Worm (Caenorhabditis elegans) whole organism, L3 larva: ENCODE measurements around the gene C27A2.7.

Experiments used
- ZK546.5 ChIP-seq: sonication (generic microtip); optimal IDR thresholded peaks from 2 replicates; lab custom pipeline; 2017; ENCODE audit warnings: missing biosample characterization, missing genetic modification characterization
- aly-2 ChIP-seq: fragments of 150-350 bp; optimal IDR thresholded peaks from 2 replicates; lab custom pipeline; 2014; ENCODE audit warnings: missing biosample characterization, missing genetic modification characterization
- ceh-28 ChIP-seq: fragments of 150-350 bp; optimal IDR thresholded peaks from 2 replicates; lab custom pipeline; 2014; ENCODE audit warnings: missing biosample characterization, missing genetic modification reagents, missing genetic modification characterization
- ceh-82 ChIP-seq: fragments of 150-350 bp; optimal IDR thresholded peaks from 2 replicates; lab custom pipeline; 2014; ENCODE audit warnings: missing biosample characterization, missing genetic modification characterization
- ceh-9 ChIP-seq: sonication (generic microtip); optimal IDR thresholded peaks from 2 replicates; lab custom pipeline; 2018; ENCODE audit warnings: missing biosample characterization, missing genetic modification characterization
- daf-12 ChIP-seq: fragments of 150-350 bp; optimal IDR thresholded peaks from 2 replicates; lab custom pipeline; 2014; ENCODE audit warnings: missing biosample characterization, missing genetic modification reagents, missing genetic modification characterization
- egl-27 ChIP-seq: sonication (generic microtip); optimal IDR thresholded peaks from 4 replicates; lab custom pipeline; 2017; ENCODE audit warnings: missing biosample characterization, missing genetic modification reagents, missing genetic modification characterization
- egl-5 ChIP-seq: fragments of 150-350 bp; optimal IDR thresholded peaks from 2 replicates; lab custom pipeline; 2017; ENCODE audit warnings: missing biosample characterization, missing genetic modification reagents, missing genetic modification characterization, inconsistent platforms
- elt-1 ChIP-seq: fragments of 150-350 bp; optimal IDR thresholded peaks from 2 replicates; lab custom pipeline; 2014; ENCODE audit warnings: missing biosample characterization, missing genetic modification characterization
- elt-2 ChIP-seq: sonication (generic microtip); optimal IDR thresholded peaks from 2 replicates; lab custom pipeline; 2016; ENCODE audit warnings: missing genetic modification reagents, mild to moderate bottlenecking, missing genetic modification characterization, missing compliant biosample characterization
- eor-1 ChIP-seq, 2 experiments: fragments of 150-350 bp; optimal IDR thresholded peaks; 2 replicates each; lab custom pipeline; 2014 to 2018; ENCODE audit warnings: missing biosample characterization in 2 of 2, missing genetic modification characterization in 2 of 2
- fkh-2 ChIP-seq: fragments of 150-350 bp; optimal IDR thresholded peaks from 2 replicates; lab custom pipeline; 2014; ENCODE audit warnings: missing biosample characterization, missing genetic modification reagents, missing genetic modification characterization
- fos-1 ChIP-seq: fragments of 150-350 bp; optimal IDR thresholded peaks from 2 replicates; lab custom pipeline; 2014; ENCODE audit warnings: missing biosample characterization, missing genetic modification characterization
- hmg-11 ChIP-seq: sonication (generic microtip); optimal IDR thresholded peaks from 2 replicates; lab custom pipeline; 2016; ENCODE audit warnings: missing genetic modification characterization, missing compliant biosample characterization
- jun-1 ChIP-seq: fragments of 150-350 bp; optimal IDR thresholded peaks from 2 replicates; lab custom pipeline; 2014; ENCODE audit warnings: missing biosample characterization, missing genetic modification reagents, missing genetic modification characterization
- lin-15B ChIP-seq: fragments of 150-350 bp; optimal IDR thresholded peaks from 2 replicates; lab custom pipeline; 2014; ENCODE audit warnings: missing biosample characterization, missing genetic modification characterization
- lin-39 ChIP-seq: fragments of 150-350 bp; optimal IDR thresholded peaks from 2 replicates; lab custom pipeline; 2018; ENCODE audit warnings: missing biosample characterization, missing genetic modification reagents, missing genetic modification characterization
- lsy-12 ChIP-seq: sonication (generic microtip); optimal IDR thresholded peaks from 2 replicates; lab custom pipeline; 2016; ENCODE audit warnings: mild to moderate bottlenecking, missing genetic modification characterization, missing compliant biosample characterization
- mdl-1 ChIP-seq: fragments of 150-350 bp; optimal IDR thresholded peaks from 2 replicates; lab custom pipeline; 2014; ENCODE audit warnings: missing biosample characterization, missing genetic modification characterization
- nfya-1 ChIP-seq: sonication (generic microtip); optimal IDR thresholded peaks from 2 replicates; lab custom pipeline; 2017; ENCODE audit warnings: missing genetic modification characterization, mild to moderate bottlenecking, missing compliant biosample characterization, antibody characterized with exemption, moderate library complexity; ENCODE audit not compliant: insufficient read depth
- nhr-12 ChIP-seq: fragments of 150-350 bp; optimal IDR thresholded peaks from 2 replicates; lab custom pipeline; 2014; ENCODE audit warnings: missing biosample characterization, missing genetic modification characterization
- nhr-23 ChIP-seq: fragments of 150-350 bp; optimal IDR thresholded peaks from 2 replicates; lab custom pipeline; 2014; ENCODE audit warnings: missing biosample characterization, missing genetic modification reagents, missing genetic modification characterization
- nhr-237 ChIP-seq: fragments of 150-350 bp; optimal IDR thresholded peaks from 2 replicates; lab custom pipeline; 2014; ENCODE audit warnings: missing biosample characterization, missing genetic modification characterization
- nhr-25 ChIP-seq: sonication (generic microtip); optimal IDR thresholded peaks from 2 replicates; lab custom pipeline; 2017; ENCODE audit warnings: missing biosample characterization, missing genetic modification characterization
- nhr-28 ChIP-seq: fragments of 150-350 bp; optimal IDR thresholded peaks from 2 replicates; lab custom pipeline; 2014; ENCODE audit warnings: missing biosample characterization, missing genetic modification characterization
- nhr-43 ChIP-seq: sonication (generic microtip); optimal IDR thresholded peaks from 2 replicates; lab custom pipeline; 2016; ENCODE audit warnings: mild to moderate bottlenecking, missing genetic modification characterization, missing compliant biosample characterization; ENCODE audit not compliant: poor library complexity, severe bottlenecking
- nhr-67 ChIP-seq: fragments of 150-350 bp; optimal IDR thresholded peaks from 2 replicates; lab custom pipeline; 2014; ENCODE audit warnings: missing biosample characterization, missing genetic modification characterization
- nhr-76 ChIP-seq: fragments of 150-350 bp; sonication (generic microtip); optimal IDR thresholded peaks from 5 replicates; lab custom pipeline; 2014; ENCODE audit warnings: missing biosample characterization, missing genetic modification characterization
- nhr-77 ChIP-seq: fragments of 150-350 bp; optimal IDR thresholded peaks from 2 replicates; lab custom pipeline; 2014; ENCODE audit warnings: missing biosample characterization, missing genetic modification characterization
- pha-4 ChIP-seq: fragments of 150-350 bp; optimal IDR thresholded peaks from 2 replicates; lab custom pipeline; 2014; ENCODE audit warnings: missing biosample characterization, missing genetic modification reagents, missing genetic modification characterization
- pqm-1 ChIP-seq: fragments of 150-350 bp; optimal IDR thresholded peaks from 2 replicates; lab custom pipeline; 2017; ENCODE audit warnings: missing biosample characterization, missing genetic modification characterization, inconsistent platforms
- sea-2 ChIP-seq: fragments of 150-350 bp; sonication (generic microtip); optimal IDR thresholded peaks from 4 replicates; lab custom pipeline; 2014; ENCODE audit warnings: missing biosample characterization, missing genetic modification reagents, missing genetic modification characterization
- skn-1 ChIP-seq: fragments of 150-350 bp; optimal IDR thresholded peaks from 2 replicates; lab custom pipeline; 2014; ENCODE audit warnings: missing biosample characterization, missing genetic modification characterization
- snpc-4 ChIP-seq: fragments of 150-350 bp; optimal IDR thresholded peaks from 2 replicates; lab custom pipeline; 2014; ENCODE audit warnings: missing biosample characterization, missing genetic modification characterization
- tbx-2 ChIP-seq: sonication (generic microtip); optimal IDR thresholded peaks from 2 replicates; lab custom pipeline; 2016; ENCODE audit warnings: mild to moderate bottlenecking, missing genetic modification characterization, missing compliant biosample characterization
- ztf-11 ChIP-seq: fragments of 150-350 bp; optimal IDR thresholded peaks from 2 replicates; lab custom pipeline; 2014; ENCODE audit warnings: missing biosample characterization, missing genetic modification characterization
- ztf-4 ChIP-seq: fragments of 150-350 bp; optimal IDR thresholded peaks from 2 replicates; lab custom pipeline; 2014; ENCODE audit warnings: missing biosample characterization, missing genetic modification characterization

The C27A2.7 gene

DNA sequence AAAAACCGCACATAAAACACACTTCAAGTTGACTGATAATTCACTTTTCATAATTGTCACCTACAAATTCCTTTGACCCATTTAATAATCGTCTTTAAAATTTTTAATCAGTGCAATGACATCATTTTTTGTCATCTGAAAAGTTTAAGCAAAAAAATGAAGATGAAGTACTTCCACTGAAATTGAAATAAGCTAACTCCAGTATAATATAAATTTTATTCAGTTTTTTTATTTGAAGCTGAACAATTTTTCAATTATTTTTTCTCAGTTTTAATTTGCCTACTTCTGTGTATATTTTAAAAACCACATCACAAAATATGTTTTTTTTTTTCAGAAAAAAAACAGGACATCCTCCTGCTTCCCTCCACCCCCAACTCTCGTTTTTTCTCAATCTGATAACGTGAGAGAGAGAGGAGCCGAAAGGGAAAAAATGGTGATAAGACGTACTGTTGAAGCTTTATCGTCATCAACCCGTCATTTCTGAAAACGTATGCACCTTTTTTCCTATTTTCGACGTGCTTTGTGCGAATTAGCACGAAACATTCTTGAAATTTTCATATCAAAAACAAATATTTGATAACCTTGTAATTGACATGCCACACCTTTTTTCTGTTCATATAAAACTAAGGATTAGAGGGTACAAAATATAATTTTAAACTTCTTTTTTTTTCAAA is 32.8 kb upstream of the C27A2.7 start, which contains the start of the genes C04G6.11 and mpk-2:
Gene C04G6.11, minus strand, starts transcription at position 51 of the 674 bp plus-strand sequence.
Gene mpk-2, plus strand, starts transcription at position 335 of the 674 bp plus-strand sequence.
- TF ChIP-seq lin-15B (tag; lab: Kevin White, UChicago) (no peak), egl-27 (no peak), elt-2 (tag; lab: Kevin White, UChicago) (peak; percentile 99), nhr-76 (tag; lab: Kevin White, UChicago) (no peak), ztf-4 (tag; lab: Kevin White, UChicago) (no peak), pha-4 (tag; lab: Kevin White, UChicago) (peak; percentile 27), nhr-43 (tag; lab: Kevin White, UChicago) (no peak), nfya-1 (no peak), tbx-2 (tag; lab: Kevin White, UChicago) (no peak), pqm-1 (tag; lab: Kevin White, UChicago) (peak; percentile 42), nhr-237 (tag; lab: Kevin White, UChicago) (no peak), jun-1 (peak; percentile 33), fos-1 (tag; lab: Kevin White, UChicago) (no peak)

ce11 chrII:5103189-5103588 is 32.0 kb upstream of the C27A2.7 start:
- TF ChIP-seq nhr-12 (tag; lab: Kevin White, UChicago) = no peak
- peak; percentile 3 for TF ChIP-seq nhr-25 (tag; lab: Kevin White, UChicago)
- peak; percentile 88 for TF ChIP-seq elt-1 (tag; lab: Kevin White, UChicago)

ce11 chrII:5101701-5102100 is 30.5 kb upstream of the C27A2.7 start, which contains the start of the genes idpb-3 and idpb-1:
TSS of gene idpb-3 (minus strand) at chrII:5101801.
TSS of gene idpb-1 (plus strand) at chrII:5101984.
- TF ChIP-seq ceh-82 (tag; lab: Kevin White, UChicago) (no peak), fos-1 (tag; lab: Kevin White, UChicago) (no peak), nhr-67 (no peak), ceh-9 (tag; lab: Kevin White, UChicago) (no peak), pha-4 (tag; lab: Kevin White, UChicago) (no peak), fkh-2 (tag; lab: Kevin White, UChicago) (no peak), aly-2 (tag; lab: Kevin White, UChicago) (no peak), egl-5 (tag; lab: Kevin White, UChicago) (no peak), nhr-77 (no peak), lsy-12 (no peak), ceh-28 (no peak), lin-15B (tag; lab: Kevin White, UChicago) (no peak), nhr-237 (tag; lab: Kevin White, UChicago) (no peak), elt-2 (tag; lab: Kevin White, UChicago) (no peak), ZK546.5 (tag; lab: Kevin White, UChicago) (no peak), mdl-1 (tag; lab: Kevin White, UChicago) (no peak)

ce11 chrII:5099649-5100048 is 28.5 kb upstream of the C27A2.7 start, which contains the start of gene C04G6.6:
TSS of gene C04G6.6 (minus strand) at chrII:5099749.
- no peak for TF ChIP-seq ceh-82 (tag; lab: Kevin White, UChicago)
- TF ChIP-seq ztf-11 (tag; lab: Kevin White, UChicago) = no peak
- TF ChIP-seq nhr-237 (tag; lab: Kevin White, UChicago) = no peak
- no peak for TF ChIP-seq aly-2 (tag; lab: Kevin White, UChicago)
- TF ChIP-seq sea-2 (GFP tag; lab: Kevin White, UChicago) = no peak
- TF ChIP-seq egl-5 (tag; lab: Kevin White, UChicago) = no peak
- no peak for TF ChIP-seq nhr-12 (tag; lab: Kevin White, UChicago)
- TF ChIP-seq lin-39 (tag; lab: Kevin White, UChicago) = no peak
- TF ChIP-seq eor-1 (tag; optimal IDR thresholded peaks at IDR 0.05; lab: Kevin White, UChicago) = no peak
- no peak for TF ChIP-seq nhr-23
- TF ChIP-seq elt-1 (tag; lab: Kevin White, UChicago) = no peak
- TF ChIP-seq skn-1 = no peak
- TF ChIP-seq hmg-11 (tag; lab: Kevin White, UChicago) = no peak
- no peak for TF ChIP-seq ZK546.5 (tag; lab: Kevin White, UChicago)
- TF ChIP-seq snpc-4 (tag; lab: Kevin White, UChicago) = no peak
- no peak for TF ChIP-seq daf-12 (tag; lab: Kevin White, UChicago)
- no peak for TF ChIP-seq ceh-9 (tag; lab: Kevin White, UChicago)
- no peak for TF ChIP-seq nhr-43 (tag; lab: Kevin White, UChicago)
- no peak for TF ChIP-seq nhr-28 (tag; lab: Kevin White, UChicago)
